Worm (Caenorhabditis elegans) whole organism, L4 larva: ENCODE measurements around the gene elt-4.

ENCODE experiments used
- T26A8.4 ChIP-seq: fragments of 200-800 bp; sonication (Bioruptor generic); IDR thresholded peaks from 2 replicates; pipeline ENCODE4 v1.3.6; 2022; ENCODE audit warnings: missing genetic modification characterization, missing compliant biosample characterization
- Y105C5A.15 ChIP-seq: fragments of 200-800 bp; sonication (Bioruptor generic); IDR thresholded peaks from 2 replicates; pipeline ENCODE4 v1.3.6; 2022; ENCODE audit warnings: missing genetic modification characterization, missing compliant biosample characterization
- Y5F2A.4 ChIP-seq: fragments of 200-800 bp; sonication (Bioruptor generic); optimal IDR thresholded peaks from 2 replicates; lab custom pipeline; 2018; ENCODE audit warnings: mild to moderate bottlenecking, missing genetic modification characterization, missing compliant biosample characterization
- Y75B8A.6 ChIP-seq: fragments of 200-800 bp; sonication (Bioruptor generic); IDR thresholded peaks from 2 replicates; pipeline ENCODE4 v1.3.6; 2022; ENCODE audit warnings: missing genetic modification reagents, missing genetic modification characterization, missing compliant biosample characterization
- ZK337.2 ChIP-seq: fragments of 200-800 bp; sonication (Bioruptor generic); IDR thresholded peaks from 2 replicates; pipeline ENCODE4 v1.3.6; 2022; ENCODE audit warnings: missing genetic modification reagents, missing genetic modification characterization, missing compliant biosample characterization
- aha-1 ChIP-seq: fragments of 150-350 bp; peaks from one replicate; lab custom pipeline; 2014; ENCODE audit warnings: missing biosample characterization, missing genetic modification characterization
- ama-1 ChIP-seq: fragments of 150-350 bp; optimal IDR thresholded peaks from 2 replicates; lab custom pipeline; 2014; ENCODE audit warnings: inconsistent platforms, mixed read lengths
- ceh-32 ChIP-seq: sonication (generic microtip); optimal IDR thresholded peaks from 2 replicates; lab custom pipeline; 2016; ENCODE audit warnings: mild to moderate bottlenecking, missing genetic modification characterization, missing compliant biosample characterization; ENCODE audit not compliant: poor library complexity
- cey-2 ChIP-seq: sonication (generic microtip); optimal IDR thresholded peaks from 3 replicates; lab custom pipeline; 2017; ENCODE audit warnings: missing genetic modification characterization, mild to moderate bottlenecking, missing compliant biosample characterization, antibody characterized with exemption, borderline replicate concordance; ENCODE audit not compliant: insufficient read depth
- daf-12 ChIP-seq: fragments of 150-350 bp; optimal IDR thresholded peaks from 2 replicates; lab custom pipeline; 2014; ENCODE audit warnings: missing biosample characterization, missing genetic modification reagents, missing genetic modification characterization
- dmd-6 ChIP-seq: fragments of 200-800 bp; sonication (Bioruptor generic); IDR thresholded peaks from 2 replicates; pipeline ENCODE4 v1.3.6; 2022; ENCODE audit warnings: missing genetic modification reagents, missing genetic modification characterization, missing compliant biosample characterization
- dmd-8 ChIP-seq: fragments of 200-800 bp; sonication (Bioruptor generic); IDR thresholded peaks from 2 replicates; pipeline ENCODE4 v1.3.6; 2022; ENCODE audit warnings: missing genetic modification characterization, missing compliant biosample characterization
- dmd-9 ChIP-seq: fragments of 200-800 bp; sonication (Bioruptor generic); IDR thresholded peaks from 2 replicates; pipeline ENCODE4 v1.3.6; 2022; ENCODE audit warnings: missing genetic modification reagents, missing genetic modification characterization, missing compliant biosample characterization
- dpl-1 ChIP-seq: fragments of 150-350 bp; optimal IDR thresholded peaks from 2 replicates; lab custom pipeline; 2014; ENCODE audit warnings: missing biosample characterization, missing genetic modification reagents, missing genetic modification characterization
- dve-1 ChIP-seq: sonication (generic microtip); optimal IDR thresholded peaks from 2 replicates; lab custom pipeline; 2017; ENCODE audit warnings: antibody characterized with exemption, mild to moderate bottlenecking, missing genetic modification characterization, missing compliant biosample characterization; ENCODE audit not compliant: insufficient read depth
- egl-27 ChIP-seq: sonication (generic microtip); optimal IDR thresholded peaks from 3 replicates; lab custom pipeline; 2017; ENCODE audit warnings: missing biosample characterization, missing genetic modification reagents, missing genetic modification characterization
- egl-43 ChIP-seq: fragments of 200-800 bp; sonication (Bioruptor generic); IDR thresholded peaks from 2 replicates; pipeline ENCODE4 v1.3.6; 2022; ENCODE audit warnings: missing genetic modification reagents, missing genetic modification characterization, missing compliant biosample characterization
- fkh-10 ChIP-seq: fragments of 150-350 bp; optimal IDR thresholded peaks from 2 replicates; lab custom pipeline; 2014; ENCODE audit warnings: missing biosample characterization, missing genetic modification reagents, missing genetic modification characterization
- gei-8 ChIP-seq: fragments of 200-800 bp; sonication (Bioruptor generic); optimal IDR thresholded peaks from 2 replicates; lab custom pipeline; 2018; ENCODE audit warnings: mild to moderate bottlenecking, missing genetic modification characterization, missing compliant biosample characterization
- hmg-1.1 ChIP-seq: fragments of 200-800 bp; sonication (Bioruptor generic); IDR thresholded peaks from 2 replicates; pipeline ENCODE4 v1.3.6; 2022; ENCODE audit warnings: missing genetic modification reagents, missing genetic modification characterization, missing compliant biosample characterization
- jun-1 ChIP-seq: fragments of 150-350 bp; optimal IDR thresholded peaks from 2 replicates; lab custom pipeline; 2014; ENCODE audit warnings: missing biosample characterization, missing genetic modification reagents, missing genetic modification characterization
- lin-1 ChIP-seq: fragments of 200-800 bp; sonication (Bioruptor generic); IDR thresholded peaks from 2 replicates; pipeline ENCODE4 v1.3.6; 2022; ENCODE audit warnings: missing genetic modification reagents, missing genetic modification characterization, missing compliant biosample characterization
- lin-15B ChIP-seq: fragments of 150-350 bp; sonication (generic microtip); optimal IDR thresholded peaks from 3 replicates; lab custom pipeline; 2014; ENCODE audit warnings: missing biosample characterization, missing genetic modification characterization
- lin-38 ChIP-seq: fragments of 200-800 bp; sonication (Bioruptor generic); IDR thresholded peaks from 2 replicates; pipeline ENCODE4 v1.3.6; 2022; ENCODE audit warnings: missing genetic modification reagents, missing genetic modification characterization, missing compliant biosample characterization
- madf-5 ChIP-seq, 2 experiments: fragments of 200-800 bp; sonication (Bioruptor generic); IDR thresholded peaks; 2 replicates each; pipeline ENCODE4 v1.3.6; 2022; ENCODE audit warnings: missing compliant biosample characterization in 2 of 2, missing genetic modification characterization in 2 of 2
- mdt-29 ChIP-seq: fragments of 200-800 bp; sonication (Bioruptor generic); IDR thresholded peaks from 2 replicates; pipeline ENCODE4 v1.3.6; 2022; ENCODE audit warnings: missing genetic modification reagents, missing genetic modification characterization, missing compliant biosample characterization
- mep-1 ChIP-seq: fragments of 150-350 bp; sonication (generic microtip); optimal IDR thresholded peaks from 3 replicates; lab custom pipeline; 2014; ENCODE audit warnings: missing biosample characterization, missing genetic modification characterization
- mxl-3 ChIP-seq: fragments of 200-800 bp; sonication (Bioruptor generic); optimal IDR thresholded peaks from 2 replicates; lab custom pipeline; 2018; ENCODE audit warnings: mild to moderate bottlenecking, missing genetic modification characterization, missing compliant biosample characterization
- nhr-25 ChIP-seq: sonication (generic microtip); optimal IDR thresholded peaks from 2 replicates; lab custom pipeline; 2017; ENCODE audit warnings: missing genetic modification characterization, mild to moderate bottlenecking, missing compliant biosample characterization, antibody characterized with exemption, moderate library complexity, borderline replicate concordance; ENCODE audit not compliant: insufficient read depth
- php-3 ChIP-seq: fragments of 200-800 bp; sonication (Bioruptor generic); IDR thresholded peaks from 2 replicates; pipeline ENCODE4 v1.3.6; 2022; ENCODE audit warnings: missing genetic modification reagents, missing genetic modification characterization, missing compliant biosample characterization
- rbr-2 ChIP-seq: sonication (generic microtip); optimal IDR thresholded peaks from 2 replicates; lab custom pipeline; 2016; ENCODE audit warnings: missing genotype, missing genetic modification characterization, missing compliant biosample characterization
- saeg-2 ChIP-seq: fragments of 200-800 bp; sonication (Bioruptor generic); IDR thresholded peaks from 2 replicates; pipeline ENCODE4 v1.3.6; 2022; ENCODE audit warnings: missing genetic modification reagents, missing genetic modification characterization, missing compliant biosample characterization
- spr-1 ChIP-seq: sonication (generic microtip); optimal IDR thresholded peaks from 2 replicates; lab custom pipeline; 2016; ENCODE audit warnings: mild to moderate bottlenecking, missing genetic modification characterization, missing compliant biosample characterization
- tag-97 ChIP-seq: fragments of 200-800 bp; sonication (Bioruptor generic); IDR thresholded peaks from 2 replicates; pipeline ENCODE4 v1.3.6; 2022; ENCODE audit warnings: missing genetic modification characterization, missing compliant biosample characterization
- unc-130 ChIP-seq: sonication (generic microtip); optimal IDR thresholded peaks from 2 replicates; lab custom pipeline; 2016; ENCODE audit warnings: missing genetic modification reagents, missing genetic modification characterization, missing compliant biosample characterization
- unc-62 ChIP-seq, 3 experiments: fragments of 150-350 bp in 1 of 3; sonication (generic microtip); optimal IDR thresholded peaks in 2 of 3; peaks in 1 of 3; 1 replicate in 1 of 3; 2 replicates in 2 of 3; lab custom pipeline; 2014 to 2017; ENCODE audit warnings: missing biosample characterization in 3 of 3, missing genetic modification characterization in 3 of 3, missing genetic modification reagents in 3 of 3, missing genotype in 1 of 3
- zip-11 ChIP-seq: fragments of 200-800 bp; sonication (Bioruptor generic); IDR thresholded peaks from 2 replicates; pipeline ENCODE4 v1.3.6; 2022; ENCODE audit warnings: missing genetic modification characterization, missing compliant biosample characterization
- ztf-7 ChIP-seq: fragments of 150-350 bp; optimal IDR thresholded peaks from 2 replicates; lab custom pipeline; 2014; ENCODE audit warnings: missing biosample characterization, missing genetic modification characterization

elt-4 gene

ce11 chrX:10485300-10485755 lies 10.0 kb downstream of the elt-4 start, which contains the start of gene C33D3.3:
Gene C33D3.3, plus strand, starts transcription at chrX:10485350.
- TF ChIP-seq lin-1 (GFP tag; lab: Robert Waterston, UW) (no peak), unc-62 (GFP tag; optimal IDR thresholded peaks at IDR 0.05 in 1 of 2; lab: Kevin White, UChicago) (peak in 1 of 2 experiments; percentile 63), unc-62 (tag; optimal IDR thresholded peaks at IDR 0.05; lab: Kevin White, UChicago) (no peak), aha-1 (tag; lab: Kevin White, UChicago) (peak; percentile 95)

- no peak for TF ChIP-seq mxl-3
- no peak for TF ChIP-seq egl-27 (tag; lab: Kevin White, UChicago)
- no peak for TF ChIP-seq hmg-1.1 (GFP tag; lab: Robert Waterston, UW)
- TF ChIP-seq tag-97: no peak
- TF ChIP-seq Y105C5A.15 (GFP tag; lab: Robert Waterston, UW): no peak
- TF ChIP-seq T26A8.4 (GFP tag; lab: Robert Waterston, UW): no peak
- TF ChIP-seq ztf-7 (tag; lab: Kevin White, UChicago): no peak
- no peak for TF ChIP-seq mep-1
- no peak for TF ChIP-seq ama-1
- TF ChIP-seq saeg-2 (GFP tag; lab: Robert Waterston, UW): no peak
- TF ChIP-seq ZK337.2: no peak
- TF ChIP-seq Y75B8A.6 (GFP tag; lab: Robert Waterston, UW): no peak
- no peak for TF ChIP-seq gei-8 (GFP tag; lab: Kevin White, UChicago)
- no peak for TF ChIP-seq rbr-2 (tag; lab: Kevin White, UChicago)
These were observed 13.4 kb downstream of the elt-4 start, which contains the start of gene C33D3.4 for ce11 chrX:10488763-10489162. Gene C33D3.4, plus strand, starts transcription at chrX:10489063.

DNA sequence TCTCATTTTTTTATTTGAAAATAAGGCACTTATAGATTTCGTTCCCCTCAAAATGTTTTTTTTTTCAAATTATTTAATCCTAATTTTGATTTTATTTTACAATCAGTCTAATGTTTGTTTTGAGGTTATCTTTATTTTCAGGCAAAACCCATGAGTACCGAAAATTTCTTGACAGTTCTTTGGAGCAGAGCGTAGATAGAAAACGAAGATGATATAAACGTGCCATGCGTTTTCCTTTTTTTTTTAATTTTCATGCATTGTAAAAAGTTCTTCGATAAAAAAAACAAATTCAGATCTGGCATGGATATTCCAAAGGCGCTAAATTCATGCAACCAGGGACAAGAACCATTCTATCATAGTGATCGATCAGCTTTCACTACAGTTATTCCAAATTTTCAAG lies 15.7 kb downstream of the elt-4 start, which contains the start of gene C33D3.5:
C33D3.5 (plus strand) TSS at position 301 of the 400 bp plus-strand sequence.
- TF ChIP-seq lin-38 (GFP tag; lab: Robert Waterston, UW) (no peak), rbr-2 (tag; lab: Kevin White, UChicago) (no peak), dve-1 (no peak), lin-15B (tag; lab: Kevin White, UChicago) (no peak), dmd-6 (GFP tag; lab: Robert Waterston, UW) (no peak), fkh-10 (no peak), ceh-32 (tag; lab: Kevin White, UChicago) (no peak), spr-1 (no peak), nhr-25 (tag; lab: Kevin White, UChicago) (no peak), dmd-8 (no peak), egl-43 (no peak), dmd-9 (GFP tag; lab: Robert Waterston, UW) (no peak), unc-130 (GFP tag; lab: Kevin White, UChicago) (no peak), php-3 (GFP tag; lab: Robert Waterston, UW) (no peak), madf-5 (GFP tag; IDR thresholded peaks at IDR 0.05; lab: Robert Waterston, UW) (no peak), zip-11 (GFP tag; lab: Robert Waterston, UW) (no peak)

DNA sequence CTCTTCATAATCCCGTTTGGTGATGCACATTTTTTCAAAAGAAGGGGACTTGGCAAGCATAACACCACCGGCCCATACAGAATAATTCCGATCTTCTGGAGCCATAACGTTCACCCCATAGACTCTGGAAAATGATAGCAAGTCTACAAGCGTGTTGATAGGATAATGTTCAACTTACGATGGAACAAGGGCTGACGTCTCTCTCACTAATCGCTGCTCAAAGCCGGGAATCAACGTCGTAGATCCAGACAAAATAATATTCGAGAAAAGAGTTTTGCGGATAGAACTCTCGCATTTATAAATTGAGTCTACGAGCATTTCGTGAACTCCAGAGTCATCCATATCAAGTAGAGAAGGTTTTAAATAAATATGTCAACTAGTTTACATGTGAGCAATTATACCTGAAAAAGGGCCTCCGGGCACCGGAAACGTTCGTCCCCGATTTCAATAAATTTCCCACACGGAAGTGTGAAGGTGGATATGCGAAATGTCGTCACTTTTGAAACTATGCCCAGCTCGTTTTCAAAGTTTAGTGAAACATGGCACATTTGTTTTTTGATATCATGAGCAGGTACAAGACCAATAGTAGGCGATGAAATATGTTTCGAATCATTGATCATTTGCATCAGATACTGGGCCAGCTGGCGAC lies 16.7 kb downstream of the elt-4 start:
- TF ChIP-seq mdt-29 (GFP tag; lab: Robert Waterston, UW) (no peak), fkh-10 (no peak), daf-12 (tag; lab: Kevin White, UChicago) (no peak), dpl-1 (GFP tag; lab: Kevin White, UChicago) (no peak), dmd-9 (GFP tag; lab: Robert Waterston, UW) (no peak), Y5F2A.4 (no peak), cey-2 (no peak), unc-62 (GFP tag; optimal IDR thresholded peaks at IDR 0.05 in 1 of 2; lab: Kevin White, UChicago) (peak in 1 of 2 experiments; percentile 96), unc-62 (tag; optimal IDR thresholded peaks at IDR 0.05; lab: Kevin White, UChicago) (no peak), aha-1 (tag; lab: Kevin White, UChicago) (peak; percentile 78), jun-1 (tag; lab: Kevin White, UChicago) (no peak), dmd-6 (GFP tag; lab: Robert Waterston, UW) (no peak)
